Fruit fly (Drosophila melanogaster): ENCODE data around the gene Axs.

dm6 chrX:16669849-16670248 is 13.8 kb downstream of the Axs start:
- TF ChIP-seq psq (optimal IDR thresholded peaks at IDR 0.05): no peak
- TF ChIP-seq insv (optimal IDR thresholded peaks at IDR 0.05): no peak
- no peak for TF ChIP-seq ttk (optimal IDR thresholded peaks at IDR 0.05)
- TF ChIP-seq Myc (optimal IDR thresholded peaks at IDR 0.05): no peak
- no peak for TF ChIP-seq Sin3A (optimal IDR thresholded peaks at IDR 0.05)

Data from Kc167 (cell line).